Fruit fly (Drosophila melanogaster) ovary, adult (tissue): ENCODE measurements around the gene CG17163.

Source experiments
- CG17801 ChIP-seq: fragments of 200-800 bp; optimal IDR thresholded peaks from 2 replicates; lab custom pipeline; 2019; ENCODE audit warnings: missing biosample characterization, mild to moderate bottlenecking, missing genetic modification characterization, moderate library complexity; ENCODE audit not compliant: partially characterized antibody

Gene CG17163

dm6 chrX:23082407-23082905, at the start of gene CG17163, which contains the start of gene CG17168:
TSS of gene CG17163 (minus strand) at chrX:23082709.
TSS of gene CG17168 (plus strand) at chrX:23082738.
- TF ChIP-seq CG17801 (GFP tag; lab: Kevin White, UChicago): no peak

DNA sequence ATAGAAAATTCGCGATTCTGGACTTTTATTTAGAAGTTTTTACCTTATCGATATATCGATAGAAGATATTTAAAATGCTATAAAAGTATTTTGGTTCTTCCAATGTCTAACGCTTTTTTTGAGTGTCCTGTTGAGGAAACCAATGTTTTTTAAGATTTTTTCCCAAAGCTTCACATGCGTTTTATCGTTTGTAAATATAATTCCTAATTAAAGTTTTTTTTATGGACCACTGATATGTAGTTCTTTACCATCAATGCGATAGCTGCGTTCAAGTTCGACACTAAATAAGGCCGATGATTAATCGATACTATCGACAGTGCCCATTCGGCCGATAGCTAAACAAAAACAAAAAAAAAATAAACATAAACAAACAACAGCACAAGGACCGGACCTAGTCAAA, 23.2 kb upstream of the CG17163 start, which contains the start of gene ATbp:
Gene ATbp (plus strand): TSS at position 312 of the 400 bp plus-strand sequence.
- TF ChIP-seq CG17801 (GFP tag; lab: Kevin White, UChicago): no peak

- TF ChIP-seq CG17801 (GFP tag; lab: Kevin White, UChicago): no peak
Measured at dm6 chrX:23097250-23097649, 14.7 kb upstream of the CG17163 start.

dm6 chrX:23096818-23097129, 14.3 kb upstream of the CG17163 start:
- no peak for TF ChIP-seq CG17801 (GFP tag; lab: Kevin White, UChicago)

DNA sequence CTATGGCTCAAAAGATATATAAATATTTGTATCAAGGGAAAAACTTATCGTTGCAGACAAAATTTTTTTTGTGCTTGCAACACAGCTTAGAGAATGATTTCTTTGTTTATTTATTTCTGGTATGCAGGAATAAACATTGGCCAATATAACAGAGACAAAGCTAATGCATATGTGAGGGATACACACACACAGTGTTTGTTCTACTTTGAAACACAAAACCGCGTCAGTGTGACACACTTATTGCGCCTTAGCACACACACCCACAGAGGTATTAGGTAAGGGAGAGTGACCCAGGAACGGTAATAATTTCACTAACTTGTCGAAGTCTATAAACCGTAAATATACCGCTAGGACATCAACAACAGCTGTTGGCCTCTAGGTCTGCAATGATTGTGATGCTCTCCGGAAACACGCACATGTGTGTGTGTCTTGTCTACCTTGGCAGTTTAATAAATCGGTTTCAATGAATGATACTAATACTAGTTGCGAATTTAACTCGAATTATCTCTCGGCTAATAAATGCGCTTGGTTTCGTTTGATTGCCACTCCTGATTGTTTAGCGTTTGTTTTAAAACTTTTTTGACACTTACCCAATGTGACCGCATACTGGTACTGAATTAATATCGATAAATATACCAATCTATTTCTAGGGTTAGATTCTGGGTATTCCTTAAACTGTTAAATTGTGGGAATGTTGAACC, 13.8 kb upstream of the CG17163 start, which contains the start of gene CG17162:
Gene CG17162 (minus strand): TSS at position 619 of the 701 bp plus-strand sequence.
- TF ChIP-seq CG17801 (GFP tag; lab: Kevin White, UChicago): no peak

DNA sequence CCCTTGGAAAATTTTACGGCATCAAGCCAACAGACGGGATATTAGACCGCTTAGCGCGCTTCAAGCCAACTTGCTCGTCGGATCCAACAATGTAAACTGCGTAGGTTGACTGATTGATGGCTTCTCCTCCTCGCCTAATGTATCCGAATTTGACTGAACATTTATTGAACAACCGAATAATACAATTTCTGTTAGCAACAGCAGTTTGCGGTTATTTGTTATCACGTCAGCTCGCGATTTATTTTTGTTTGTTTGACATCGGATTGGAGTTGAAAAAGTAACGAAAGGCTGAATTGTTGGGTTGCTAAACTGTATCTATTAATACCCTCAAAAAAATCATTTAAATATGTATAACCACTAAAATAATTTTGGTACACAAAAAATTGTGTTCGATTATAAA, 10.0 kb upstream of the CG17163 start, which contains the start of gene CG17159:
Gene CG17159 (minus strand): TSS at position 101 of the 400 bp plus-strand sequence.
- no peak for TF ChIP-seq CG17801 (GFP tag; lab: Kevin White, UChicago)

DNA sequence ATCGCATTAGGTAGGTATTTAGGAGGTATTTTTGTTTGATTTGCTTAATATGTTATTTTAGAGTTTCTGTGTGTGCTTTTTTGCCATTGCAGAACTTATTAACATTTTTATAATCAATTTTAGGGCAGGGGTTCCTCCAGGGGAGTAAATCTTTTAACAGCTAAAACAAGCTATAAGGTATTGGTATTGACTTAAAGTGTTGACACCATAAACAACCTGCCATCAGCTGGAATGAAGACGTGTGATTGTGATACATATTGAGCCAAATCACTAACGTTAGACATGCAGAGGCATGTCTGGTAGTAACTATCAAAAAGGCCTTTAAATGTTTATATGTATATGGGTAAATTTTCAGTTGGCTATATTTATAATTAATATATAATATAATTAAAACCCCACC, 9.3 kb upstream of the CG17163 start:
- no peak for TF ChIP-seq CG17801 (GFP tag; lab: Kevin White, UChicago)

DNA sequence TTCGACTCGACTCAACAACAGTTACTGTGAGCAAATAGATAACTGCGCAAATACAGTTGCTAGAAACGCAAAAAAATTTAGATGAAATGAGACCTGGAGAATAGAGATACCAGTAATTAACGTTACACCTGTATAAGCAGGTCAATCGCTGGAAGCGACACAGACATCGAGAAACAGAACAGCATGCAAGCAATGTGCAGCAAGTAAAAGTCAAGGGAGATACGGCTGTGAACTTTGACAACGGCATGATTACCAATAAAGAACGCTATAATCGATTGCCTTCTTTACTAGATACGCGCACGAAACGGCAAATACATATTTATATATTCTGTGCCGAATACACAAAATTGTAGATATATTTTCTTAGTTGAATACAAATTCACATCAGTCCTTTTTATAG, 8.8 kb upstream of the CG17163 start:
- TF ChIP-seq CG17801 (GFP tag; lab: Kevin White, UChicago): no peak

DNA sequence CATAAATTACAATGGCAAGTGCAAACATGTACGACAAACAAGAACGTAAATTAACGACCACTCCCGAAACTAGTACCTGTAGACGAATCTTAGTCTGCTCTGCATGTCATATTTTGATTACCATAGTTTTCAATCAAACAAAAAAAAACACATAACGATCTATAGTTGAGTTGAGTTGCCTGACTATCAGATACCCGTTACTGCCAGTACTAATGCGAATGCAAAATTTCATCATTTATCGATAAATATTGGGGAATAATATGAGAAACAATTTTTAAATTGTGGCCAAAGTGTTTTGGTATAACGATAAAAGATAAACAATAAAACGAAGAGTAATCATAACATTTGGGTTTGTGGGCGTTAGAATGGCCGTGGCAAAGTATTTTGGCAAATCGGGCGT, 8.0 kb upstream of the CG17163 start:
- TF ChIP-seq CG17801 (GFP tag; lab: Kevin White, UChicago): no peak

- peak; percentile 42 for TF ChIP-seq CG17801 (GFP tag; lab: Kevin White, UChicago)
Measured at dm6 chrX:23089087-23089732, 6.7 kb upstream of the CG17163 start.

- TF ChIP-seq CG17801 (GFP tag; lab: Kevin White, UChicago): no peak
Measured at dm6 chrX:23084372-23084771, 1.9 kb upstream of the CG17163 start, which contains the start of gene CG17169. TSS of gene CG17169 (plus strand) at chrX:23084672.

- no peak for TF ChIP-seq CG17801 (GFP tag; lab: Kevin White, UChicago)
Measured at dm6 chrX:23073402-23073801, 9.1 kb downstream of the CG17163 start.

dm6 chrX:23071237-23071688, 11.2 kb downstream of the CG17163 start:
- no peak for TF ChIP-seq CG17801 (GFP tag; lab: Kevin White, UChicago)

DNA sequence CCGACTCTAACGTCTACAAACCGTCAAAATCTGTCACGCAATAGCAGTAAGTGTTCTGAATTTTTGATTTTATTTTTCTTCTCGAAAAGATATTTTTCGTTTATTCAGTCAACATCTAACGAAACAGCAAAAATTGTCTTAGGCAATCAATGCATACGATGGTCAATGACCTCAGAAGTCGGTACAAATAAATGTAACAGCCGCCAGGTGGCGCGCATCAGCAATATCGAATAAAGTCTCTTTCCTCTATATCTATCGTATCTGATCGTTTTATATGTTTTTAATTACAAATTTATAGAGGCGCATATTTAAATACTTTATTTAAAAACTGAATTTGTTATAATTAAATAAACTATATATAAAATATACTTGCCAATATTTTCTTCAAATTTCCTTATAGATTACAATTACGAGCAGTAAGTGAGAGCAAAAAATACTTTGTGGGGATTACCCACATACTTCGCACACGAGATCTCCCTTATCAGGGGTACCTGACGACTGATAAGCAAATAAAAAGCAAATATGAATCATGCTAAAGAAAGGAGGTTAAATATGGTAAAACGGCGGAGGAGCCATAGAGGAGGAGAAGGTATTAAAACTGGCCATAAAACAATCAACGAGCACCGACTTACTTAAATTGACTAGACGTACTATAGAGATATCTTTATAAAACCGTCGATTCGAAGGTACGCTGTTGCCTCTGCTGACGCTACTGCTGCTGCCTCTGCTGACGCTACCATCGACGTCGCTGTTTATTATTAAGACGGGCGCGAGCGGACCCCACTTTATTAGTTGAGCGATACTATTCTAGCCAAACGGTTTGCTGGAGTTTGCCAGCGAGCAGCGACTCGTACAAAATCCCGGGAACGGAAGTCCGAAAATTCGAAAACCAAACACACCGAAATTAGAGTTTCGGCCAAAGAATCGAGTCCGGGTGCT, 14.7 kb downstream of the CG17163 start, which contains the start of gene CG17167:
Gene CG17167 (plus strand): TSS at position 781 of the 939 bp plus-strand sequence.
- no peak for TF ChIP-seq CG17801 (GFP tag; lab: Kevin White, UChicago)
